Worm (Caenorhabditis elegans): ENCODE data around the gene gst-39.

DNA sequence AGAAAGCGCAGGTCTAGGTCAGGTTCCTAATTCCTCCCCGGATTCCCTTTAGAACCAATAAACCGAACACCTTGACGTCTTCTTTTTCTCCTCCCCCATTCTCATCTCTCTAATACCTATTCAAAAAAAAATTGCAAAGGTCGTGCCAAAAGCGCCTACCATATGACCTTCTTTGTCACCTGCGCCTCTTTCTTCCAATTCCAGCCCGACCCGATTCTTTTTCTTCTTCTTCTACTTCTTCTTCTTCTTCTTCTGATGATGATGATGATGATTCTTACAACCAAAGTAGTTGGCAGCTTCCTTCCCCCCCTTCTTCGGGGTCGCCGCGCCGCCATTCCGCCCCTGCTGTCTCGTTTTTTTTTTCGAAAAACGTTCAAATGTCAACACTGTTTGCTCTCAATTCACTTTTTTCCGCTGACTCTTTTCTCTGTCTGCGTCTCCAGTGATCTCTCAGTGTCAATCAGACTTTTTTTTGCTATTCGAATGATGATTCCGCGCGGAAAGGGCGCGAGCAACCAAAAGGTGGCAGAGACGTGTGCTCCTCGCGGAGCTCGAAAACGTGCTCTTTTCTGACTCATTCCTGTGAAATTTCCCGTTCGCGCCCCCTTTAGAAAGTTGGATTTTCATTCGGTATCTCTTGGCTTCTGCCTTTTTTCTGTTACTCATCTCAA, 31.8 kb upstream of the gst-39 start:
- TF ChIP-seq egl-27 (tag; optimal IDR thresholded peaks at IDR 0.05) = no peak
- TF ChIP-seq fos-1 (tag; optimal IDR thresholded peaks at IDR 0.05) = no peak
- no peak for TF ChIP-seq lin-39 (tag; optimal IDR thresholded peaks at IDR 0.05)
- no peak for TF ChIP-seq nhr-237 (tag; optimal IDR thresholded peaks at IDR 0.05)
- TF ChIP-seq ceh-82 (tag; optimal IDR thresholded peaks at IDR 0.05) = no peak
